Worm (Caenorhabditis elegans): Measurements from ENCODE around the gene ttr-50.

DNA sequence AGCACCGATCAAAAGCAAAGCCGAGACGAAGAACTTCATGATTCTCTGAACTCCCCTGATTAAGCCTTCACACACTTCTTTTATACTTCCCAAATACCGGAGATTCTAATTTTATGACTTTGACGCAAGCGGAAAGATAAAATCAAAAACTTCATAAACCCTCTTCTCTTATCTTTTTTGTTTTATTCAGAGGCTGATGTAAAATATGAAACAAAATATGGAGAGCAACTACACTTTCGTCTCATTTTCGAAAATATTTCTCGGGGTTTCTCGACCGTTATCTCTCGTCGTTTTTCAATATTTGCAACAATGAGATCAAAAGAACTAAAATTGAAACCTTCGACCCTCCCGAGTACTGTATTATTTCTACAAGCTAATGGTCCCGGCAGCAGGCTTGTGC is 17.8 kb downstream of the ttr-50 start, which contains the start of gene lys-4:
- TF ChIP-seq him-1 (tag; optimal IDR thresholded peaks at IDR 0.05) (no peak), dao-5 (tag; optimal IDR thresholded peaks at IDR 0.05) (no peak)

Measured in whole organism, L4/young adult.